Worm (Caenorhabditis elegans): Measurements from ENCODE around the gene ptr-9.

- no peak for TF ChIP-seq attf-5 (GFP tag; optimal IDR thresholded peaks at IDR 0.05)
- no peak for TF ChIP-seq mxl-1 (tag; optimal IDR thresholded peaks at IDR 0.05)
- no peak for TF ChIP-seq T26A5.8 (tag; optimal IDR thresholded peaks at IDR 0.05)
- TF ChIP-seq ets-4 (GFP tag; optimal IDR thresholded peaks at IDR 0.05): no peak
- TF ChIP-seq mel-28 (tag; optimal IDR thresholded peaks at IDR 0.05; ENCODE audit: borderline replicate concordance): no peak
- TF ChIP-seq athp-1 (tag; optimal IDR thresholded peaks at IDR 0.05): no peak
- no peak for TF ChIP-seq ama-1 (optimal IDR thresholded peaks at IDR 0.05)
- no peak for TF ChIP-seq ama-1 (GFP tag; optimal IDR thresholded peaks at IDR 0.05)
- TF ChIP-seq snpc-4 (GFP tag; optimal IDR thresholded peaks at IDR 0.05): no peak
- TF ChIP-seq snpc-4 (tag; optimal IDR thresholded peaks at IDR 0.05): no peak
- TF ChIP-seq madf-3 (GFP tag; IDR thresholded peaks at IDR 0.05): no peak
Observed at ce11 chrIII:9177874-9178273, 16.4 kb upstream of the ptr-9 start.

Data from whole organism, young adult.